Fruit fly (Drosophila melanogaster) whole organism, embryonic: ENCODE data around the gene UbcE2M.
A peak's percentile ranks its signal among the peaks of the same experiment; 100 is the strongest.

Experiments
- B-H1 ChIP-seq: fragments of 200-800 bp; sonication (Bioruptor generic); IDR thresholded peaks from 3 replicates; pipeline ENCODE4 v1.3.6; 2022; ENCODE audit warnings: missing biosample characterization, missing genetic modification characterization
- CG11398 ChIP-seq: fragments of 200-800 bp; sonication (Bioruptor generic); optimal IDR thresholded peaks from 2 replicates; lab custom pipeline; 2016; ENCODE audit warnings: missing biosample characterization, missing genetic modification characterization
- CG12391 ChIP-seq: fragments of 200-800 bp; sonication (Bioruptor generic); optimal IDR thresholded peaks from 3 replicates; lab custom pipeline; 2018; ENCODE audit warnings: missing biosample characterization, mild to moderate bottlenecking, missing genetic modification characterization, moderate library complexity
- CG12659 ChIP-seq: fragments of 200-800 bp; sonication (Bioruptor generic); optimal IDR thresholded peaks from 3 replicates; lab custom pipeline; 2017; ENCODE audit warnings: mild to moderate bottlenecking, missing biosample characterization, missing genetic modification reagents, missing genetic modification characterization
- CG13123 ChIP-seq: fragments of 200-800 bp; sonication (Bioruptor generic); optimal IDR thresholded peaks from 2 replicates; lab custom pipeline; 2016; ENCODE audit warnings: missing biosample characterization, missing genetic modification characterization
- CG14014 ChIP-seq: fragments of 200-800 bp; sonication (Bioruptor generic); IDR thresholded peaks from 2 replicates; pipeline ENCODE4 v1.3.6; 2022; ENCODE audit warnings: missing biosample characterization, missing genetic modification characterization
- CG15514 ChIP-seq: fragments of 200-800 bp; sonication (Bioruptor generic); optimal IDR thresholded peaks from 3 replicates; lab custom pipeline; 2017; ENCODE audit warnings: missing biosample characterization, missing genetic modification characterization, mild to moderate bottlenecking, moderate library complexity, missing genetic modification reagents
- CG1647 ChIP-seq: fragments of 200-800 bp; sonication (Bioruptor generic); optimal IDR thresholded peaks from 3 replicates; lab custom pipeline; 2016; ENCODE audit warnings: missing biosample characterization, missing genetic modification characterization
- CG16815 ChIP-seq: fragments of 200-800 bp; sonication (Bioruptor generic); optimal IDR thresholded peaks from 3 replicates; lab custom pipeline; 2017; ENCODE audit warnings: missing biosample characterization, mild to moderate bottlenecking, missing genetic modification characterization
- CG17802 ChIP-seq: fragments of 200-800 bp; sonication (Bioruptor generic); optimal IDR thresholded peaks from 2 replicates; lab custom pipeline; 2018; ENCODE audit warnings: missing biosample characterization, mild to moderate bottlenecking, missing genetic modification characterization, moderate library complexity
- CG3995 ChIP-seq: fragments of 200-800 bp; sonication (Bioruptor generic); optimal IDR thresholded peaks from 3 replicates; lab custom pipeline; 2016; ENCODE audit warnings: missing biosample characterization, missing genetic modification characterization
- CG4360 ChIP-seq: fragments of 200-800 bp; sonication (Bioruptor generic); IDR thresholded peaks from 2 replicates; pipeline ENCODE4 v1.3.6; 2022; ENCODE audit warnings: missing biosample characterization, missing genetic modification characterization
- CG4404 ChIP-seq: fragments of 200-800 bp; sonication (Bioruptor generic); IDR thresholded peaks from 2 replicates; pipeline ENCODE4 v1.3.6; 2022; ENCODE audit warnings: missing biosample characterization, missing genetic modification characterization
- CG4617 ChIP-seq: fragments of 200-800 bp; sonication (Bioruptor generic); optimal IDR thresholded peaks from 3 replicates; lab custom pipeline; 2016; ENCODE audit warnings: missing biosample characterization, missing genetic modification characterization, borderline replicate concordance
- CG7839 ChIP-seq: fragments of 200-800 bp; sonication (Bioruptor generic); optimal IDR thresholded peaks from 3 replicates; lab custom pipeline; 2018; ENCODE audit warnings: missing biosample characterization, mild to moderate bottlenecking, missing genetic modification characterization, moderate library complexity
- CG8290 ChIP-seq, 3 experiments: fragments of 200-800 bp; sonication (Bioruptor generic); optimal IDR thresholded peaks; 2 replicates each; lab custom pipeline; 2016 to 2019; ENCODE audit warnings: missing biosample characterization in 3 of 3, missing genetic modification characterization in 3 of 3, mild to moderate bottlenecking in 2 of 3, moderate library complexity in 1 of 3
- CG8359 ChIP-seq: fragments of 200-800 bp; sonication (Bioruptor generic); optimal IDR thresholded peaks from 2 replicates; lab custom pipeline; 2017; ENCODE audit warnings: missing biosample characterization, mild to moderate bottlenecking, missing genetic modification characterization, borderline replicate concordance
- CG8924 ChIP-seq: fragments of 200-800 bp; optimal IDR thresholded peaks from 3 replicates; lab custom pipeline; 2019; ENCODE audit warnings: missing biosample characterization, mild to moderate bottlenecking, missing genetic modification characterization, moderate library complexity
- CG9727 ChIP-seq: fragments of 200-800 bp; sonication (Bioruptor generic); optimal IDR thresholded peaks from 3 replicates; lab custom pipeline; 2017; ENCODE audit warnings: missing biosample characterization, mild to moderate bottlenecking, missing genetic modification characterization
- Camta ChIP-seq: fragments of 200-800 bp; sonication (Bioruptor generic); optimal IDR thresholded peaks from 2 replicates; lab custom pipeline; 2016; ENCODE audit warnings: missing biosample characterization, missing genetic modification characterization
- D19A ChIP-seq: fragments of 200-800 bp; optimal IDR thresholded peaks from 3 replicates; lab custom pipeline; 2019; ENCODE audit warnings: missing biosample characterization, mild to moderate bottlenecking, missing genetic modification characterization, moderate library complexity
- ERR ChIP-seq: fragments of 200-800 bp; sonication (Bioruptor generic); optimal IDR thresholded peaks from 2 replicates; lab custom pipeline; 2016; ENCODE audit warnings: missing biosample characterization, missing genetic modification characterization
- Elba2 ChIP-seq: fragments of 200-800 bp; sonication (Bioruptor generic); optimal IDR thresholded peaks from 3 replicates; lab custom pipeline; 2016; ENCODE audit warnings: missing biosample characterization, missing genetic modification characterization
- Hr39 ChIP-seq: fragments of >200 bp; optimal IDR thresholded peaks from 2 replicates; lab custom pipeline; 2017
- Hsf ChIP-seq: fragments of 200-800 bp; sonication (Bioruptor generic); optimal IDR thresholded peaks from 3 replicates; lab custom pipeline; 2016; ENCODE audit warnings: missing biosample characterization, missing genetic modification characterization
- MESR4 ChIP-seq: fragments of 200-800 bp; sonication (Bioruptor generic); optimal IDR thresholded peaks from 2 replicates; lab custom pipeline; 2018; ENCODE audit warnings: missing biosample characterization, mild to moderate bottlenecking, missing genetic modification characterization, moderate library complexity
- Mrtf ChIP-seq: fragments of 200-800 bp; sonication (Bioruptor generic); IDR thresholded peaks from 3 replicates; pipeline ENCODE4 v1.3.6; 2022; ENCODE audit warnings: missing biosample characterization, missing genetic modification characterization
- Nf-YC ChIP-seq: fragments of 200-800 bp; optimal IDR thresholded peaks from 3 replicates; lab custom pipeline; 2019; ENCODE audit warnings: missing biosample characterization, mild to moderate bottlenecking, missing genetic modification characterization, moderate library complexity
- Pdp1 ChIP-seq, 2 experiments: fragments of 200-800 bp; sonication (Bioruptor generic); optimal IDR thresholded peaks; 3 replicates each; lab custom pipeline; 2016; ENCODE audit warnings: missing biosample characterization in 2 of 2, missing genetic modification characterization in 2 of 2, mild to moderate bottlenecking in 1 of 2, moderate library complexity in 1 of 2
- Sin3A ChIP-seq: fragments of >200 bp; optimal IDR thresholded peaks from 2 replicates; lab custom pipeline; 2018
- Tbp ChIP-seq: fragments of >200 bp; optimal IDR thresholded peaks from 2 replicates; lab custom pipeline; 2018; ENCODE audit warnings: missing biosample characterization, missing genetic modification characterization
- Xrp1 ChIP-seq: fragments of 200-800 bp; sonication (Bioruptor generic); IDR thresholded peaks from 2 replicates; pipeline ENCODE4 v1.3.6; 2022; ENCODE audit warnings: missing biosample characterization, missing genetic modification characterization
- az2 ChIP-seq: fragments of 200-800 bp; sonication (Bioruptor generic); optimal IDR thresholded peaks from 3 replicates; lab custom pipeline; 2016; ENCODE audit warnings: missing biosample characterization, missing genetic modification characterization
- cas ChIP-seq: fragments of 200-800 bp; sonication (Bioruptor generic); IDR thresholded peaks from 2 replicates; pipeline ENCODE4 v1.3.6; 2022; ENCODE audit warnings: missing biosample characterization, missing genetic modification characterization
- chinmo ChIP-seq: fragments of 200-800 bp; sonication (Bioruptor generic); IDR thresholded peaks from 4 replicates; pipeline ENCODE4 v1.3.6; 2022; ENCODE audit warnings: missing biosample characterization, missing genetic modification characterization; ENCODE audit not compliant: partially characterized antibody
- corto ChIP-seq: fragments of 200-800 bp; sonication (Bioruptor generic); optimal IDR thresholded peaks from 2 replicates; lab custom pipeline; 2016; ENCODE audit warnings: missing biosample characterization, mild to moderate bottlenecking, missing genetic modification characterization, moderate library complexity
- disco-r ChIP-seq: fragments of 200-800 bp; sonication (Bioruptor generic); optimal IDR thresholded peaks from 2 replicates; lab custom pipeline; 2016; ENCODE audit warnings: missing biosample characterization, missing genetic modification characterization
- en ChIP-seq: fragments of 200-800 bp; sonication (Bioruptor generic); optimal IDR thresholded peaks from 2 replicates; lab custom pipeline; 2016; ENCODE audit warnings: missing biosample characterization, missing genetic modification characterization
- gce ChIP-seq: fragments of 200-800 bp; sonication (Bioruptor generic); IDR thresholded peaks from 3 replicates; pipeline ENCODE4 v1.3.6; 2022; ENCODE audit warnings: missing biosample characterization, missing genetic modification characterization
- gcm ChIP-seq: fragments of 200-800 bp; sonication (Bioruptor generic); optimal IDR thresholded peaks from 2 replicates; lab custom pipeline; 2019; ENCODE audit warnings: missing biosample characterization, mild to moderate bottlenecking, missing genetic modification characterization, moderate library complexity
- grau ChIP-seq: fragments of 200-800 bp; optimal IDR thresholded peaks from 3 replicates; lab custom pipeline; 2019; ENCODE audit warnings: missing biosample characterization, mild to moderate bottlenecking, missing genetic modification characterization, moderate library complexity
- h ChIP-seq: fragments of >200 bp; optimal IDR thresholded peaks from 2 replicates; lab custom pipeline; 2017
- kni ChIP-seq: fragments of 200-800 bp; sonication (Bioruptor generic); optimal IDR thresholded peaks from 3 replicates; lab custom pipeline; 2017; ENCODE audit warnings: mild to moderate bottlenecking, missing biosample characterization, missing genetic modification reagents, missing genetic modification characterization
- mam ChIP-seq: fragments of 200-800 bp; sonication (Bioruptor generic); optimal IDR thresholded peaks from 3 replicates; lab custom pipeline; 2016; ENCODE audit warnings: missing biosample characterization, missing genetic modification characterization
- p53 ChIP-seq: fragments of 200-800 bp; sonication (Bioruptor generic); optimal IDR thresholded peaks from 2 replicates; lab custom pipeline; 2016; ENCODE audit warnings: missing biosample characterization, missing genetic modification characterization
- pzg ChIP-seq: fragments of 200-800 bp; sonication (Bioruptor generic); optimal IDR thresholded peaks from 3 replicates; lab custom pipeline; 2018; ENCODE audit warnings: missing biosample characterization, mild to moderate bottlenecking, missing genetic modification characterization, moderate library complexity
- tgo ChIP-seq: fragments of 200-800 bp; sonication (Bioruptor generic); IDR thresholded peaks from 3 replicates; pipeline ENCODE4 v1.3.6; 2022; ENCODE audit warnings: missing biosample characterization, missing genetic modification characterization
- usp ChIP-seq: fragments of >200 bp; optimal IDR thresholded peaks from 2 replicates; lab custom pipeline; 2017; ENCODE audit warnings: missing biosample characterization, missing genetic modification characterization
- zf30C ChIP-seq: fragments of 200-800 bp; sonication (Bioruptor generic); optimal IDR thresholded peaks from 3 replicates; lab custom pipeline; 2018; ENCODE audit warnings: missing biosample characterization, mild to moderate bottlenecking, missing genetic modification characterization
- zfh2 ChIP-seq: fragments of 200-800 bp; sonication (Bioruptor generic); optimal IDR thresholded peaks from 2 replicates; lab custom pipeline; 2016; ENCODE audit warnings: missing biosample characterization, missing genetic modification characterization

The UbcE2M gene

DNA sequence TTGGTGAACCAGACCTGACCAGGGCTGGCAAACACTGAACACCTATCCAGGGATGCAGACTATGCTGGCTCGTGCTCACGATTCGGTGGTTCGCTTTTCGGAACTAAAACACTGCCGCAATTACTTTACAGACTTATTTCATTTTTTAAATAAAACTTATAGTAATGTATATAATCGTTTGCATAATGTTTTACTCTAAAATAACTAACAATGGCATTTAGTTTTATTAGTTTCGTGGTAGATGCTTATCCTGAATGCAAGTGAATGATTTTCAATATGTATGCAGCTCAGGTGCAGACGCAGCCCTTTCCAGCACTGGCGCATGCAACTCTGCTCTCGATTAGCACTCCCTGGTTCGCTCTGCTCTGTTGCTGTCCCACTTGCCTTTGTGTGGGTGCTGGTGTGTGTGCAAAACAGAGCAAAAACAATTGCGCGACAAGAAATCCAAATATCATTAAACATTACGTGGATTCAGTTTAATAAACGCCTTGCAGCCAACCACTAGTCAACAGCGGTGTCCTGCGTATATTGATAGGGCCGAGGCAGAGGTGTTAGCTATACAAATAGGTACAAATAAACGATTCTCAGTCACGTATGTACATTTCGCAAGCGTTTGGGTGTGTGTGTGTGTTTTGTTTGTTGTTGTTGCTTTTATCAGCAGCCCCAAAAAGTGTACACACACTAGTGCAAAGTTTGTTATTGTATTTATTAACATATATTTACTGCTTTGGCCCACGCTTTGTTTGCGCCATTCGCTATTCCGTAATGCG lies 11.0 kb downstream of the UbcE2M start, which contains the start of the genes ERR and Atg18a (continued):
- TF ChIP-seq CG7839 (tag; lab: Kevin White, UChicago), result peak; percentile 86
- TF ChIP-seq gce (GFP tag; lab: Robert Waterston, UW), result peak; percentile 48; the same call in 1 of the 3 replicates
- peak; percentile 56 for TF ChIP-seq Camta (GFP tag; lab: Kevin White, UChicago)
- TF ChIP-seq CG9727 (GFP tag; lab: Kevin White, UChicago), result peak; percentile 84
- peak; percentile 91 for TF ChIP-seq Hsf (GFP tag; lab: Kevin White, UChicago)
- peak; percentile 61 to 89 for TF ChIP-seq Pdp1 (GFP tag; optimal IDR thresholded peaks at IDR 0.05; lab: Kevin White, UChicago)
- TF ChIP-seq Tbp (GFP tag; lab: Kevin White, UChicago), result no peak
- TF ChIP-seq CG4360 (GFP tag; lab: Robert Waterston, UW), result peak; percentile 85
- peak; percentile 88 for TF ChIP-seq pzg (GFP tag; lab: Kevin White, UChicago)
- peak; percentile 92 for TF ChIP-seq CG12659 (GFP tag; lab: Kevin White, UChicago)
- TF ChIP-seq CG16815 (GFP tag; lab: Kevin White, UChicago), result peak; percentile 92
- TF ChIP-seq p53, result peak; percentile 8
- no peak for TF ChIP-seq zf30C (GFP tag; lab: Kevin White, UChicago)
- TF ChIP-seq Elba2 (GFP tag; lab: Kevin White, UChicago), result peak; percentile 73
- no peak for TF ChIP-seq CG8359
- TF ChIP-seq h (lab: Kevin White, UChicago), result no peak
- no peak for TF ChIP-seq D19A (tag; lab: Kevin White, UChicago)
- TF ChIP-seq CG15514 (GFP tag; lab: Kevin White, UChicago), result peak; percentile 99
- TF ChIP-seq zfh2 (GFP tag; lab: Kevin White, UChicago), result peak; percentile 93
- peak; percentile 85 for TF ChIP-seq grau
- TF ChIP-seq MESR4, result peak; percentile 82
- TF ChIP-seq Hr39, result no peak
- peak; percentile 8 for TF ChIP-seq CG11398 (GFP tag; lab: Kevin White, UChicago)
- TF ChIP-seq mam, result peak; percentile 94
- TF ChIP-seq CG4404 (GFP tag; lab: Robert Waterston, UW), result peak; percentile 93
- TF ChIP-seq gcm (GFP tag; lab: Kevin White, UChicago), result peak; percentile 49
- peak; percentile 83 for TF ChIP-seq ERR (GFP tag; lab: Kevin White, UChicago)
- peak; percentile 90 for TF ChIP-seq kni (GFP tag; lab: Kevin White, UChicago)
- TF ChIP-seq Nf-YC, result peak; percentile 81
- peak; percentile 47; the same call in 1 of the 4 replicates for TF ChIP-seq chinmo (GFP tag; lab: Robert Waterston, UW)
- TF ChIP-seq en (GFP tag; lab: Kevin White, UChicago), result no peak
- peak; percentile 98 for TF ChIP-seq Sin3A (lab: Kevin White, UChicago)
- peak; percentile 85 for TF ChIP-seq CG14014 (GFP tag; lab: Robert Waterston, UW)
- TF ChIP-seq az2, result peak; percentile 82
- no peak for TF ChIP-seq disco-r (GFP tag; lab: Kevin White, UChicago)
- peak; percentile 91 for TF ChIP-seq CG12391
- TF ChIP-seq cas (GFP tag; lab: Robert Waterston, UW), result peak; percentile 83
- TF ChIP-seq CG3995 (GFP tag; lab: Kevin White, UChicago), result peak; percentile 51
- peak; percentile 85 for TF ChIP-seq tgo (GFP tag; lab: Robert Waterston, UW)
- peak; percentile 80 for TF ChIP-seq Xrp1 (GFP tag; lab: Robert Waterston, UW)
- no peak for TF ChIP-seq usp (GFP tag; lab: Kevin White, UChicago)
- TF ChIP-seq CG4617 (GFP tag; lab: Kevin White, UChicago), result peak; percentile 74
- peak; percentile 82 for TF ChIP-seq CG8924 (tag; lab: Kevin White, UChicago)
- peak; percentile 79 for TF ChIP-seq Mrtf (GFP tag; lab: Robert Waterston, UW)
- peak; percentile 71 for TF ChIP-seq corto (GFP tag; lab: Kevin White, UChicago)
- TF ChIP-seq CG1647, result peak; percentile 61
- peak; percentile 82 for TF ChIP-seq B-H1 (GFP tag; lab: Robert Waterston, UW)
- TF ChIP-seq CG17802 (tag; lab: Kevin White, UChicago), result peak; percentile 31
- TF ChIP-seq CG8290 (GFP tag; optimal IDR thresholded peaks at IDR 0.05; lab: Kevin White, UChicago), result peak; percentile 66
- TF ChIP-seq CG8290 (tag; optimal IDR thresholded peaks at IDR 0.05; lab: Kevin White, UChicago), result peak; percentile 38 to 80
- peak; percentile 77 for TF ChIP-seq CG13123
